Fruit fly (Drosophila melanogaster) whole organism, embryonic: Measurements from ENCODE around the gene CG13315.

Source experiments
- Adf1 ChIP-seq: fragments of 200-800 bp; sonication (Bioruptor generic); IDR thresholded peaks from 2 replicates; pipeline ENCODE4 v1.3.6; 2022; ENCODE audit warnings: missing biosample characterization, missing genetic modification characterization
- Aef1 ChIP-seq: fragments of 200-800 bp; sonication (Bioruptor generic); IDR thresholded peaks from 3 replicates; pipeline ENCODE4 v1.3.6; 2022; ENCODE audit warnings: missing biosample characterization, missing genetic modification characterization
- CG11093 ChIP-seq: fragments of 200-800 bp; sonication (Bioruptor generic); IDR thresholded peaks from 3 replicates; pipeline ENCODE4 v1.3.6; 2022; ENCODE audit warnings: missing biosample characterization, missing genetic modification characterization
- CG12391 ChIP-seq: fragments of 200-800 bp; sonication (Bioruptor generic); optimal IDR thresholded peaks from 3 replicates; lab custom pipeline; 2018; ENCODE audit warnings: missing biosample characterization, mild to moderate bottlenecking, missing genetic modification characterization, moderate library complexity
- CG12744 ChIP-seq: fragments of 200-800 bp; sonication (Bioruptor generic); optimal IDR thresholded peaks from 2 replicates; lab custom pipeline; 2016; ENCODE audit warnings: missing biosample characterization, missing genetic modification characterization
- CG12942 ChIP-seq: fragments of 200-800 bp; sonication (Bioruptor generic); optimal IDR thresholded peaks from 3 replicates; lab custom pipeline; 2016; ENCODE audit warnings: missing biosample characterization, missing genetic modification characterization
- CG13287 ChIP-seq: fragments of 200-800 bp; sonication (Bioruptor generic); IDR thresholded peaks from 2 replicates; pipeline ENCODE4 v1.3.6; 2022; ENCODE audit warnings: missing biosample characterization, missing genetic modification characterization; ENCODE audit not compliant: partially characterized antibody
- CG15696 ChIP-seq: fragments of 200-800 bp; sonication (Bioruptor generic); optimal IDR thresholded peaks from 2 replicates; lab custom pipeline; 2019; ENCODE audit warnings: missing biosample characterization, mild to moderate bottlenecking, missing genetic modification characterization, moderate library complexity
- CG16815 ChIP-seq: fragments of 200-800 bp; sonication (Bioruptor generic); optimal IDR thresholded peaks from 3 replicates; lab custom pipeline; 2017; ENCODE audit warnings: missing biosample characterization, mild to moderate bottlenecking, missing genetic modification characterization
- CG17186 ChIP-seq: fragments of 200-800 bp; sonication (Bioruptor generic); optimal IDR thresholded peaks from 3 replicates; lab custom pipeline; 2017; ENCODE audit warnings: missing biosample characterization, missing genetic modification reagents, missing genetic modification characterization
- CG17385 ChIP-seq: fragments of 200-800 bp; sonication (Bioruptor generic); optimal IDR thresholded peaks from 3 replicates; lab custom pipeline; 2018; ENCODE audit warnings: missing biosample characterization, mild to moderate bottlenecking, missing genetic modification characterization
- CG1792 ChIP-seq: fragments of 200-800 bp; sonication (Bioruptor generic); optimal IDR thresholded peaks from 2 replicates; lab custom pipeline; 2016; ENCODE audit warnings: missing biosample characterization, missing genetic modification characterization
- CG30431 ChIP-seq: fragments of 200-800 bp; sonication (Bioruptor generic); optimal IDR thresholded peaks from 2 replicates; lab custom pipeline; 2017; ENCODE audit warnings: missing biosample characterization, missing genetic modification characterization
- CG33213 ChIP-seq: fragments of 200-800 bp; sonication (Bioruptor generic); optimal IDR thresholded peaks from 3 replicates; lab custom pipeline; 2016; ENCODE audit warnings: missing biosample characterization, missing genetic modification characterization
- CG7786 ChIP-seq: fragments of 200-800 bp; sonication (Bioruptor generic); optimal IDR thresholded peaks from 2 replicates; lab custom pipeline; 2016; ENCODE audit warnings: missing biosample characterization, missing genetic modification characterization
- CG8281 ChIP-seq: fragments of 200-800 bp; sonication (Bioruptor generic); optimal IDR thresholded peaks from 2 replicates; lab custom pipeline; 2018; ENCODE audit warnings: missing biosample characterization, mild to moderate bottlenecking, missing genetic modification characterization, moderate library complexity
- CG9727 ChIP-seq: fragments of 200-800 bp; sonication (Bioruptor generic); optimal IDR thresholded peaks from 3 replicates; lab custom pipeline; 2017; ENCODE audit warnings: missing biosample characterization, mild to moderate bottlenecking, missing genetic modification characterization
- Kr ChIP-seq: fragments of 200-800 bp; sonication (Bioruptor generic); optimal IDR thresholded peaks from 2 replicates; lab custom pipeline; 2017; ENCODE audit warnings: missing biosample characterization, mild to moderate bottlenecking, missing genetic modification characterization
- Oli ChIP-seq: fragments of 200-800 bp; sonication (Bioruptor generic); optimal IDR thresholded peaks from 2 replicates; lab custom pipeline; 2018; ENCODE audit warnings: missing biosample characterization, mild to moderate bottlenecking, missing genetic modification characterization, moderate library complexity
- Sox102F ChIP-seq: fragments of 200-800 bp; sonication (Bioruptor generic); optimal IDR thresholded peaks from 2 replicates; lab custom pipeline; 2018; ENCODE audit warnings: missing biosample characterization, mild to moderate bottlenecking, missing genetic modification characterization, moderate library complexity
- Sry-δ ChIP-seq: fragments of 200-800 bp; sonication (Bioruptor generic); optimal IDR thresholded peaks from 2 replicates; lab custom pipeline; 2016; ENCODE audit warnings: missing biosample characterization, missing genetic modification characterization
- Ssrp ChIP-seq: fragments of 200-800 bp; sonication (Bioruptor generic); optimal IDR thresholded peaks from 2 replicates; lab custom pipeline; 2018; ENCODE audit warnings: missing biosample characterization, mild to moderate bottlenecking, missing genetic modification characterization, moderate library complexity
- Trl ChIP-seq, 3 experiments: fragments of >200 bp in 2 of 3; fragments of 200-800 bp in 1 of 3; sonication (Bioruptor generic) in 1 of 3; optimal IDR thresholded peaks; 2 replicates in 1 of 3; 3 replicates in 2 of 3; lab custom pipeline; 2016 to 2017; ENCODE audit warnings: missing biosample characterization in 1 of 3, missing genetic modification characterization in 1 of 3
- Xrp1 ChIP-seq: fragments of 200-800 bp; sonication (Bioruptor generic); IDR thresholded peaks from 2 replicates; pipeline ENCODE4 v1.3.6; 2022; ENCODE audit warnings: missing biosample characterization, missing genetic modification characterization
- ab ChIP-seq: fragments of 200-800 bp; sonication (Bioruptor generic); optimal IDR thresholded peaks from 2 replicates; lab custom pipeline; 2016; ENCODE audit warnings: missing biosample characterization, missing genetic modification characterization
- abd-A ChIP-seq: fragments of 200-800 bp; sonication (Bioruptor generic); optimal IDR thresholded peaks from 3 replicates; lab custom pipeline; 2019; ENCODE audit warnings: missing biosample characterization, mild to moderate bottlenecking, missing genetic modification characterization, moderate library complexity
- cas ChIP-seq: fragments of 200-800 bp; sonication (Bioruptor generic); IDR thresholded peaks from 2 replicates; pipeline ENCODE4 v1.3.6; 2022; ENCODE audit warnings: missing biosample characterization, missing genetic modification characterization
- dysf ChIP-seq: fragments of 200-800 bp; sonication (Bioruptor generic); IDR thresholded peaks from 3 replicates; pipeline ENCODE4 v1.3.6; 2022; ENCODE audit warnings: missing biosample characterization, missing genetic modification characterization
- fd64A ChIP-seq: fragments of 200-800 bp; sonication (Bioruptor generic); optimal IDR thresholded peaks from 3 replicates; lab custom pipeline; 2018; ENCODE audit warnings: missing biosample characterization, mild to moderate bottlenecking, missing genetic modification characterization
- hkb ChIP-seq, 2 experiments: fragments of 200-800 bp in 1 of 2; fragments of >200 bp in 1 of 2; sonication (Bioruptor generic) in 1 of 2; IDR thresholded peaks in 1 of 2; optimal IDR thresholded peaks in 1 of 2; 2 replicates each; pipeline versions ENCODE4 v1.3.6 to Lab custom; 2017 to 2022; ENCODE audit warnings: missing biosample characterization in 1 of 2, missing genetic modification characterization in 1 of 2
- lilli ChIP-seq: fragments of 200-800 bp; sonication (Bioruptor generic); optimal IDR thresholded peaks from 3 replicates; lab custom pipeline; 2016; ENCODE audit warnings: missing biosample characterization, missing genetic modification characterization
- lola ChIP-seq, 3 experiments: fragments of >200 bp in 2 of 3; fragments of 200-800 bp in 1 of 3; sonication (Bioruptor generic) in 1 of 3; optimal IDR thresholded peaks; 2 replicates each; lab custom pipeline; 2017 to 2019; ENCODE audit warnings: missing biosample characterization in 3 of 3, missing genetic modification characterization in 3 of 3, mild to moderate bottlenecking in 1 of 3, moderate library complexity in 1 of 3
- mld ChIP-seq: fragments of 200-800 bp; sonication (Bioruptor generic); IDR thresholded peaks from 3 replicates; pipeline ENCODE4 v1.3.6; 2022; ENCODE audit warnings: missing biosample characterization, missing genetic modification characterization; ENCODE audit not compliant: partially characterized antibody
- nerfin-2 ChIP-seq: fragments of 200-800 bp; sonication (Bioruptor generic); IDR thresholded peaks from 2 replicates; pipeline ENCODE4 v1.3.6; 2022; ENCODE audit warnings: missing biosample characterization, missing genetic modification characterization; ENCODE audit not compliant: partially characterized antibody
- nmo ChIP-seq: fragments of 200-800 bp; sonication (Bioruptor generic); optimal IDR thresholded peaks from 2 replicates; lab custom pipeline; 2018; ENCODE audit warnings: missing biosample characterization, mild to moderate bottlenecking, missing genetic modification characterization, moderate library complexity
- p53 ChIP-seq: fragments of 200-800 bp; sonication (Bioruptor generic); optimal IDR thresholded peaks from 2 replicates; lab custom pipeline; 2016; ENCODE audit warnings: missing biosample characterization, missing genetic modification characterization
- pfk ChIP-seq: fragments of 200-800 bp; sonication (Bioruptor generic); optimal IDR thresholded peaks from 2 replicates; lab custom pipeline; 2018; ENCODE audit warnings: missing biosample characterization, mild to moderate bottlenecking, missing genetic modification characterization, moderate library complexity
- phol ChIP-seq: fragments of 200-800 bp; sonication (Bioruptor generic); optimal IDR thresholded peaks from 3 replicates; lab custom pipeline; 2018; ENCODE audit warnings: missing biosample characterization, mild to moderate bottlenecking, missing genetic modification characterization, moderate library complexity
- pita ChIP-seq: fragments of 200-800 bp; sonication (Bioruptor generic); optimal IDR thresholded peaks from 2 replicates; lab custom pipeline; 2017; ENCODE audit warnings: missing biosample characterization, mild to moderate bottlenecking, missing genetic modification characterization
- psq ChIP-seq: fragments of 200-800 bp; sonication (Bioruptor generic); optimal IDR thresholded peaks from 2 replicates; lab custom pipeline; 2017; ENCODE audit warnings: missing biosample characterization, missing genetic modification characterization
- row ChIP-seq: fragments of 200-800 bp; sonication (Bioruptor generic); IDR thresholded peaks from 3 replicates; pipeline ENCODE4 v1.3.6; 2022; ENCODE audit warnings: missing biosample characterization, missing genetic modification characterization
- sc ChIP-seq, 3 experiments: fragments of >200 bp in 2 of 3; fragments of 200-800 bp in 1 of 3; sonication (Bioruptor generic) in 1 of 3; optimal IDR thresholded peaks; 2 replicates in 2 of 3; 3 replicates in 1 of 3; lab custom pipeline; 2017; ENCODE audit warnings: mild to moderate bottlenecking in 1 of 3, missing biosample characterization in 1 of 3, missing genetic modification characterization in 1 of 3, missing genetic modification reagents in 1 of 3
- slp2 ChIP-seq: fragments of 200-800 bp; sonication (Bioruptor generic); optimal IDR thresholded peaks from 2 replicates; lab custom pipeline; 2016; ENCODE audit warnings: missing biosample characterization, missing genetic modification characterization
- sob ChIP-seq: fragments of 200-800 bp; sonication (Bioruptor generic); IDR thresholded peaks from 2 replicates; pipeline ENCODE4 v1.3.6; 2022; ENCODE audit warnings: missing biosample characterization, missing genetic modification characterization
- sr ChIP-seq: fragments of 200-800 bp; sonication (Bioruptor generic); IDR thresholded peaks from 3 replicates; pipeline ENCODE4 v1.3.6; 2022; ENCODE audit warnings: missing biosample characterization, missing genetic modification characterization
- ssp ChIP-seq: fragments of 200-800 bp; sonication (Bioruptor generic); IDR thresholded peaks from 2 replicates; pipeline ENCODE4 v1.3.6; 2022; ENCODE audit warnings: missing biosample characterization, missing genetic modification characterization
- z ChIP-seq: fragments of 200-800 bp; sonication (Bioruptor generic); IDR thresholded peaks from 3 replicates; pipeline ENCODE4 v1.3.6; 2022; ENCODE audit warnings: missing biosample characterization, missing genetic modification characterization
- zfh2 ChIP-seq: fragments of 200-800 bp; sonication (Bioruptor generic); optimal IDR thresholded peaks from 2 replicates; lab custom pipeline; 2016; ENCODE audit warnings: missing biosample characterization, missing genetic modification characterization

The CG13315 gene

dm6 chr3L:9064976-9065761 lies 31.5 kb upstream of the CG13315 start (continued):
- TF ChIP-seq CG16815 (GFP tag; lab: Kevin White, UChicago) (no peak), abd-A (tag; lab: Kevin White, UChicago) (no peak), Sry-δ (no peak), slp2 (GFP tag; lab: Kevin White, UChicago) (no peak), CG17385 (GFP tag; lab: Kevin White, UChicago) (no peak), dysf (GFP tag; lab: Robert Waterston, UW) (no peak), lola (GFP tag; optimal IDR thresholded peaks at IDR 0.05; lab: Kevin White, UChicago) (no peak), Adf1 (no peak), CG11093 (no peak), p53 (no peak), CG12942 (no peak), cas (no peak), CG9727 (GFP tag; lab: Kevin White, UChicago) (no peak), CG15696 (tag; lab: Kevin White, UChicago) (no peak), Aef1 (no peak), Oli (tag; lab: Kevin White, UChicago) (peak; percentile 8), z (no peak), hkb (optimal IDR thresholded peaks at IDR 0.05; lab: Kevin White, UChicago) (no peak), hkb (GFP tag; IDR thresholded peaks at IDR 0.05; lab: Robert Waterston, UW) (no peak), Trl (optimal IDR thresholded peaks at IDR 0.05; lab: Kevin White, UChicago) (no peak), Trl (GFP tag; optimal IDR thresholded peaks at IDR 0.05; lab: Kevin White, UChicago) (no peak), CG33213 (GFP tag; lab: Kevin White, UChicago) (no peak), sob (GFP tag; lab: Robert Waterston, UW) (no peak), nerfin-2 (no peak), lilli (GFP tag; lab: Kevin White, UChicago) (peak; percentile 25), mld (GFP tag; lab: Robert Waterston, UW) (no peak), row (GFP tag; lab: Robert Waterston, UW) (no peak), CG13287 (GFP tag; lab: Robert Waterston, UW) (no peak), ssp (GFP tag; lab: Robert Waterston, UW) (no peak), pita (GFP tag; lab: Kevin White, UChicago) (no peak), Kr (GFP tag; lab: Kevin White, UChicago) (no peak), CG12391 (peak; percentile 26), Xrp1 (GFP tag; lab: Robert Waterston, UW) (no peak), sc (optimal IDR thresholded peaks at IDR 0.05; lab: Kevin White, UChicago) (no peak), sc (GFP tag; optimal IDR thresholded peaks at IDR 0.05; lab: Kevin White, UChicago) (no peak), zfh2 (peak; percentile 12), nmo (GFP tag; lab: Kevin White, UChicago) (peak; percentile 2), ab (GFP tag; lab: Kevin White, UChicago) (no peak), Ssrp (tag; lab: Kevin White, UChicago) (no peak), CG7786 (GFP tag; lab: Kevin White, UChicago) (no peak), Sox102F (GFP tag; lab: Kevin White, UChicago) (peak; percentile 25), pfk (GFP tag; lab: Kevin White, UChicago) (no peak), CG8281 (tag; lab: Kevin White, UChicago) (no peak), phol (tag; lab: Kevin White, UChicago) (peak; percentile 5), CG12744 (GFP tag; lab: Kevin White, UChicago) (no peak), fd64A (no peak), CG30431 (GFP tag; lab: Kevin White, UChicago) (no peak), psq (GFP tag; lab: Kevin White, UChicago) (no peak), sr (GFP tag; lab: Robert Waterston, UW) (peak; percentile 76), CG1792 (no peak), CG17186 (GFP tag; lab: Kevin White, UChicago) (no peak)
